Fruit fly (Drosophila melanogaster) whole organism, embryonic: Measurements from ENCODE around the gene CG44261.
A peak's percentile ranks its signal among the peaks of the same experiment; 100 is the strongest.

Source experiments
- Adf1 ChIP-seq: fragments of 200-800 bp; sonication (Bioruptor generic); IDR thresholded peaks from 2 replicates; pipeline ENCODE4 v1.3.6; 2022; ENCODE audit warnings: missing biosample characterization, missing genetic modification characterization
- Antp ChIP-seq: fragments of 200-800 bp; sonication (Bioruptor generic); optimal IDR thresholded peaks from 3 replicates; lab custom pipeline; 2016; ENCODE audit warnings: missing biosample characterization, missing genetic modification characterization
- B-H2 ChIP-seq: fragments of 200-800 bp; sonication (Bioruptor generic); optimal IDR thresholded peaks from 2 replicates; lab custom pipeline; 2018; ENCODE audit warnings: missing biosample characterization, mild to moderate bottlenecking, missing genetic modification characterization
- CG11560 ChIP-seq: fragments of 200-800 bp; sonication (Bioruptor generic); IDR thresholded peaks from 3 replicates; pipeline ENCODE4 v1.3.6; 2022; ENCODE audit warnings: missing biosample characterization, missing genetic modification characterization
- CG12071 ChIP-seq: fragments of 200-800 bp; sonication (Bioruptor generic); optimal IDR thresholded peaks from 3 replicates; lab custom pipeline; 2018; ENCODE audit warnings: missing biosample characterization, mild to moderate bottlenecking, missing genetic modification characterization
- CG12659 ChIP-seq: fragments of 200-800 bp; sonication (Bioruptor generic); optimal IDR thresholded peaks from 3 replicates; lab custom pipeline; 2017; ENCODE audit warnings: mild to moderate bottlenecking, missing biosample characterization, missing genetic modification reagents, missing genetic modification characterization
- CG14014 ChIP-seq: fragments of 200-800 bp; sonication (Bioruptor generic); IDR thresholded peaks from 2 replicates; pipeline ENCODE4 v1.3.6; 2022; ENCODE audit warnings: missing biosample characterization, missing genetic modification characterization
- CG14441 ChIP-seq: fragments of 200-800 bp; sonication (Bioruptor generic); IDR thresholded peaks from 2 replicates; pipeline ENCODE4 v1.3.6; 2022; ENCODE audit warnings: missing biosample characterization, missing genetic modification characterization
- CG15601 ChIP-seq: fragments of 200-800 bp; sonication (Bioruptor generic); optimal IDR thresholded peaks from 3 replicates; lab custom pipeline; 2019; ENCODE audit warnings: missing biosample characterization, mild to moderate bottlenecking, missing genetic modification characterization, moderate library complexity
- CG16813 ChIP-seq: fragments of 200-800 bp; sonication (Bioruptor generic); IDR thresholded peaks from 3 replicates; pipeline ENCODE4 v1.3.6; 2022; ENCODE audit warnings: missing biosample characterization, missing genetic modification characterization; ENCODE audit not compliant: partially characterized antibody
- CG17361 ChIP-seq: fragments of 200-800 bp; sonication (Bioruptor generic); IDR thresholded peaks from 3 replicates; pipeline ENCODE4 v1.3.6; 2022; ENCODE audit warnings: missing biosample characterization, missing genetic modification characterization
- CG17912 ChIP-seq: fragments of 200-800 bp; sonication (Bioruptor generic); optimal IDR thresholded peaks from 2 replicates; lab custom pipeline; 2018; ENCODE audit warnings: missing biosample characterization, mild to moderate bottlenecking, missing genetic modification characterization
- CG2199 ChIP-seq: fragments of 200-800 bp; sonication (Bioruptor generic); IDR thresholded peaks from 3 replicates; pipeline ENCODE4 v1.3.6; 2022; ENCODE audit warnings: missing biosample characterization, missing genetic modification characterization
- CG2889 ChIP-seq: fragments of 200-800 bp; sonication (Bioruptor generic); IDR thresholded peaks from 3 replicates; pipeline ENCODE4 v1.3.6; 2022; ENCODE audit warnings: missing biosample characterization, missing genetic modification characterization
- CG34422 ChIP-seq: fragments of 200-800 bp; sonication (Bioruptor generic); IDR thresholded peaks from 3 replicates; pipeline ENCODE4 v1.3.6; 2022; ENCODE audit warnings: missing biosample characterization, missing genetic modification characterization
- CG4404 ChIP-seq: fragments of 200-800 bp; sonication (Bioruptor generic); IDR thresholded peaks from 2 replicates; pipeline ENCODE4 v1.3.6; 2022; ENCODE audit warnings: missing biosample characterization, missing genetic modification characterization
- CG5245 ChIP-seq: fragments of 200-800 bp; sonication (Bioruptor generic); optimal IDR thresholded peaks from 3 replicates; lab custom pipeline; 2016; ENCODE audit warnings: missing biosample characterization, missing genetic modification characterization
- CG6654 ChIP-seq: fragments of 200-800 bp; sonication (Bioruptor generic); optimal IDR thresholded peaks from 2 replicates; lab custom pipeline; 2017; ENCODE audit warnings: missing biosample characterization, mild to moderate bottlenecking, missing genetic modification characterization
- CG6765 ChIP-seq: fragments of 200-800 bp; sonication (Bioruptor generic); optimal IDR thresholded peaks from 3 replicates; lab custom pipeline; 2017; ENCODE audit warnings: missing biosample characterization, mild to moderate bottlenecking, missing genetic modification characterization
- CrebB ChIP-seq: fragments of 200-800 bp; sonication (Bioruptor generic); optimal IDR thresholded peaks from 3 replicates; lab custom pipeline; 2018; ENCODE audit warnings: missing biosample characterization, mild to moderate bottlenecking, missing genetic modification characterization
- Dek ChIP-seq: fragments of 200-800 bp; sonication (Bioruptor generic); optimal IDR thresholded peaks from 3 replicates; lab custom pipeline; 2019; ENCODE audit warnings: missing biosample characterization, mild to moderate bottlenecking, missing genetic modification characterization, moderate library complexity
- Dip2 ChIP-seq: fragments of 200-800 bp; sonication (Bioruptor generic); IDR thresholded peaks from 2 replicates; pipeline ENCODE4 v1.3.6; 2022; ENCODE audit warnings: missing biosample characterization, missing genetic modification characterization
- Dref ChIP-seq: fragments of 200-800 bp; sonication (Bioruptor generic); IDR thresholded peaks from 2 replicates; pipeline ENCODE4 v1.3.6; 2022; ENCODE audit warnings: missing biosample characterization, missing genetic modification characterization
- E2f2 ChIP-seq: fragments of 200-800 bp; sonication (Bioruptor generic); IDR thresholded peaks from 2 replicates; pipeline ENCODE4 v1.3.6; 2022; ENCODE audit warnings: missing biosample characterization, missing genetic modification characterization
- Eip74EF ChIP-seq, 2 experiments: fragments of 200-800 bp in 1 of 2; fragments of >200 bp in 1 of 2; sonication (Bioruptor generic) in 1 of 2; optimal IDR thresholded peaks; 2 replicates each; lab custom pipeline; 2017 to 2019; ENCODE audit warnings: missing biosample characterization in 2 of 2, missing genetic modification characterization in 2 of 2, mild to moderate bottlenecking in 1 of 2, moderate library complexity in 1 of 2
- Elba2 ChIP-seq: fragments of 200-800 bp; sonication (Bioruptor generic); optimal IDR thresholded peaks from 3 replicates; lab custom pipeline; 2016; ENCODE audit warnings: missing biosample characterization, missing genetic modification characterization
- Gsc ChIP-seq: fragments of 200-800 bp; sonication (Bioruptor generic); IDR thresholded peaks from 2 replicates; pipeline ENCODE4 v1.3.6; 2022; ENCODE audit warnings: missing biosample characterization, missing genetic modification characterization
- H2.0 ChIP-seq: fragments of 200-800 bp; sonication (Bioruptor generic); IDR thresholded peaks from 2 replicates; pipeline ENCODE4 v1.3.6; 2022; ENCODE audit warnings: missing biosample characterization, missing genetic modification characterization
- HLH3B ChIP-seq: fragments of 200-800 bp; sonication (Bioruptor generic); IDR thresholded peaks from 2 replicates; pipeline ENCODE4 v1.3.6; 2022; ENCODE audit warnings: missing biosample characterization, missing genetic modification characterization
- Mad ChIP-seq: fragments of 200-800 bp; sonication (Bioruptor generic); optimal IDR thresholded peaks from 2 replicates; lab custom pipeline; 2016; ENCODE audit warnings: missing biosample characterization, missing genetic modification characterization
- Poxn ChIP-seq: fragments of 200-800 bp; sonication (Bioruptor generic); IDR thresholded peaks from 2 replicates; pipeline ENCODE4 v1.3.6; 2022; ENCODE audit warnings: missing biosample characterization, missing genetic modification characterization
- Ptx1 ChIP-seq: fragments of 200-800 bp; sonication (Bioruptor generic); IDR thresholded peaks from 2 replicates; pipeline ENCODE4 v1.3.6; 2022; ENCODE audit warnings: missing biosample characterization, missing genetic modification characterization
- Stat92E ChIP-seq, 3 experiments: fragments of >200 bp in 2 of 3; fragments of 200-800 bp in 1 of 3; sonication (Bioruptor generic) in 1 of 3; optimal IDR thresholded peaks; 2 replicates each; lab custom pipeline; 2017 to 2019; ENCODE audit warnings: missing biosample characterization in 3 of 3, missing genetic modification characterization in 3 of 3, mild to moderate bottlenecking in 1 of 3, moderate library complexity in 1 of 3
- Trl ChIP-seq, 3 experiments: fragments of >200 bp in 2 of 3; fragments of 200-800 bp in 1 of 3; sonication (Bioruptor generic) in 1 of 3; optimal IDR thresholded peaks; 2 replicates in 1 of 3; 3 replicates in 2 of 3; lab custom pipeline; 2016 to 2017; ENCODE audit warnings: missing biosample characterization in 1 of 3, missing genetic modification characterization in 1 of 3
- Vsx1 ChIP-seq: fragments of 200-800 bp; sonication (Bioruptor generic); optimal IDR thresholded peaks from 2 replicates; lab custom pipeline; 2017; ENCODE audit warnings: missing biosample characterization, mild to moderate bottlenecking, missing genetic modification characterization, missing genetic modification reagents
- cato ChIP-seq: fragments of 200-800 bp; sonication (Bioruptor generic); optimal IDR thresholded peaks from 2 replicates; lab custom pipeline; 2016; ENCODE audit warnings: missing biosample characterization, missing genetic modification characterization, borderline replicate concordance
- da ChIP-seq: fragments of 200-800 bp; sonication (Bioruptor generic); optimal IDR thresholded peaks from 2 replicates; lab custom pipeline; 2016; ENCODE audit warnings: missing biosample characterization, missing genetic modification characterization
- fd102C ChIP-seq: fragments of 200-800 bp; sonication (Bioruptor generic); optimal IDR thresholded peaks from 2 replicates; lab custom pipeline; 2018; ENCODE audit warnings: missing biosample characterization, mild to moderate bottlenecking, missing genetic modification characterization, moderate library complexity
- h ChIP-seq: fragments of >200 bp; optimal IDR thresholded peaks from 2 replicates; lab custom pipeline; 2017
- ind ChIP-seq: fragments of 200-800 bp; sonication (Bioruptor generic); optimal IDR thresholded peaks from 3 replicates; lab custom pipeline; 2016; ENCODE audit warnings: missing biosample characterization, missing genetic modification characterization
- kah ChIP-seq: fragments of 200-800 bp; sonication (Bioruptor generic); optimal IDR thresholded peaks from 2 replicates; lab custom pipeline; 2018; ENCODE audit warnings: missing biosample characterization, mild to moderate bottlenecking, missing genetic modification characterization
- ken ChIP-seq: fragments of 200-800 bp; sonication (Bioruptor generic); IDR thresholded peaks from 3 replicates; pipeline ENCODE4 v1.3.6; 2022; ENCODE audit warnings: missing biosample characterization, missing genetic modification characterization
- klu ChIP-seq: fragments of 200-800 bp; sonication (Bioruptor generic); IDR thresholded peaks from 2 replicates; pipeline ENCODE4 v1.3.6; 2022; ENCODE audit warnings: missing biosample characterization, missing genetic modification characterization
- knrl ChIP-seq: fragments of 200-800 bp; sonication (Bioruptor generic); IDR thresholded peaks from 3 replicates; pipeline ENCODE4 v1.3.6; 2022; ENCODE audit warnings: missing biosample characterization, missing genetic modification characterization; ENCODE audit not compliant: partially characterized antibody
- org-1 ChIP-seq: fragments of 200-800 bp; sonication (Bioruptor generic); optimal IDR thresholded peaks from 2 replicates; lab custom pipeline; 2017; ENCODE audit warnings: missing biosample characterization, missing genetic modification characterization
- peb ChIP-seq: fragments of 200-800 bp; sonication (Bioruptor generic); IDR thresholded peaks from 2 replicates; pipeline ENCODE4 v1.3.6; 2022; ENCODE audit warnings: missing biosample characterization, missing genetic modification characterization
- pho ChIP-seq: fragments of 200-800 bp; sonication (Bioruptor generic); optimal IDR thresholded peaks from 2 replicates; lab custom pipeline; 2016; ENCODE audit warnings: missing biosample characterization, missing genetic modification characterization
- phol ChIP-seq: fragments of 200-800 bp; sonication (Bioruptor generic); optimal IDR thresholded peaks from 3 replicates; lab custom pipeline; 2018; ENCODE audit warnings: missing biosample characterization, mild to moderate bottlenecking, missing genetic modification characterization, moderate library complexity
- pita ChIP-seq: fragments of 200-800 bp; sonication (Bioruptor generic); optimal IDR thresholded peaks from 2 replicates; lab custom pipeline; 2017; ENCODE audit warnings: missing biosample characterization, mild to moderate bottlenecking, missing genetic modification characterization
- sim ChIP-seq: fragments of 200-800 bp; sonication (Bioruptor generic); IDR thresholded peaks from 2 replicates; pipeline ENCODE4 v1.3.6; 2022; ENCODE audit warnings: missing biosample characterization, missing genetic modification characterization
- sob ChIP-seq: fragments of 200-800 bp; sonication (Bioruptor generic); IDR thresholded peaks from 2 replicates; pipeline ENCODE4 v1.3.6; 2022; ENCODE audit warnings: missing biosample characterization, missing genetic modification characterization

Gene CG44261

dm6 chr3R:9404104-9404512 lies 3.9 kb downstream of the CG44261 start, which contains the start of the genes CG9356, BBIP1 and CG8135 (continued):
- TF ChIP-seq Poxn (no peak), CG2889 (0 out of 3 replicates have a peak, but pooled peaks have one; percentile 34), Elba2 (GFP tag; lab: Kevin White, UChicago) (peak; percentile 84), CG14014 (GFP tag; lab: Robert Waterston, UW) (no peak), CG15601 (tag; lab: Kevin White, UChicago) (peak; percentile 79), sob (GFP tag; lab: Robert Waterston, UW) (peak; percentile 68; the same call in 1 of the 2 replicates), CrebB (peak; percentile 49), klu (GFP tag; lab: Robert Waterston, UW) (peak; percentile 73; the same call in 1 of the 2 replicates), CG6765 (peak; percentile 44), h (no peak), CG34422 (peak; percentile 80), kah (GFP tag; lab: Kevin White, UChicago) (no peak), org-1 (GFP tag; lab: Kevin White, UChicago) (no peak), cato (GFP tag; lab: Kevin White, UChicago) (peak; percentile 68), phol (tag; lab: Kevin White, UChicago) (peak; percentile 77), da (GFP tag; lab: Kevin White, UChicago) (peak; percentile 60), CG14441 (GFP tag; lab: Robert Waterston, UW) (peak; percentile 45; the same call in 1 of the 2 replicates), CG12071 (GFP tag; lab: Kevin White, UChicago) (no peak), pho (GFP tag; lab: Kevin White, UChicago) (peak; percentile 78), CG6654 (no peak), Stat92E (GFP tag; optimal IDR thresholded peaks at IDR 0.05; lab: Kevin White, UChicago) (peak in 1 of 3 experiments; percentile 30), CG17912 (GFP tag; lab: Kevin White, UChicago) (no peak), Dref (GFP tag; lab: Robert Waterston, UW) (peak; percentile 43), CG11560 (tag; lab: Robert Waterston, UW) (no peak), Antp (GFP tag; lab: Kevin White, UChicago) (peak; percentile 73), pita (GFP tag; lab: Kevin White, UChicago) (no peak), H2.0 (GFP tag; lab: Robert Waterston, UW) (peak; percentile 56), peb (GFP tag; lab: Robert Waterston, UW) (no peak), Eip74EF (GFP tag; optimal IDR thresholded peaks at IDR 0.05; lab: Kevin White, UChicago) (no peak), CG17361 (GFP tag; lab: Robert Waterston, UW) (no peak; the same call in 1 of the 3 replicates), Trl (optimal IDR thresholded peaks at IDR 0.05; lab: Kevin White, UChicago) (no peak), Trl (GFP tag; optimal IDR thresholded peaks at IDR 0.05; lab: Kevin White, UChicago) (peak; percentile 84), Gsc (GFP tag; lab: Robert Waterston, UW) (no peak), Ptx1 (GFP tag; lab: Robert Waterston, UW) (peak; percentile 71), Mad (GFP tag; lab: Kevin White, UChicago) (peak; percentile 87), CG2199 (no peak), B-H2 (GFP tag; lab: Kevin White, UChicago) (peak; percentile 74), CG4404 (peak; percentile 37; the same call in 1 of the 2 replicates), knrl (GFP tag; lab: Robert Waterston, UW) (no peak), CG12659 (GFP tag; lab: Kevin White, UChicago) (peak; percentile 88), E2f2 (GFP tag; lab: Robert Waterston, UW) (peak; percentile 73), CG16813 (GFP tag; lab: Robert Waterston, UW) (peak; percentile 32; the same call in 1 of the 3 replicates), CG5245 (peak; percentile 58), ken (GFP tag; lab: Robert Waterston, UW) (peak; percentile 66), Adf1 (peak; percentile 29; the same call in 1 of the 2 replicates), sim (no peak), Dek (peak; percentile 45), Dip2 (GFP tag; lab: Robert Waterston, UW) (no peak), Vsx1 (no peak), fd102C (GFP tag; lab: Kevin White, UChicago) (peak; percentile 38), ind (GFP tag; lab: Kevin White, UChicago) (peak; percentile 85), HLH3B (GFP tag; lab: Robert Waterston, UW) (peak; percentile 59; the same call in 1 of the 2 replicates)
